Fruit fly (Drosophila melanogaster) whole organism: Measurements from ENCODE around the gene CG4743.

Experiments used
- CG8478 ChIP-seq: fragments of >200 bp; optimal IDR thresholded peaks from 2 replicates; lab custom pipeline; 2018; ENCODE audit warnings: inconsistent platforms
- Dll ChIP-seq: fragments of >200 bp; optimal IDR thresholded peaks from 2 replicates; lab custom pipeline; 2017
- EcR ChIP-seq, 2 experiments: fragments of >200 bp; optimal IDR thresholded peaks; 2 replicates each; lab custom pipeline; 2017; ENCODE audit warnings: missing biosample characterization in 2 of 2, missing genetic modification characterization in 2 of 2, missing genetic modification reagents in 2 of 2
- pan ChIP-seq: fragments of >200 bp; optimal IDR thresholded peaks from 2 replicates; lab custom pipeline; 2017
- psq ChIP-seq: fragments of >200 bp; optimal IDR thresholded peaks from 2 replicates; lab custom pipeline; 2017
- usp ChIP-seq: fragments of >200 bp; optimal IDR thresholded peaks from 2 replicates; lab custom pipeline; 2017; ENCODE audit warnings: missing biosample characterization, missing genetic modification characterization, mixed read lengths

dm6 chr3R:25678489-25679082 lies 1.8 kb downstream of the CG4743 start, which contains the start of the genes CG4730 and CG5039:
- TF ChIP-seq CG8478 (lab: Kevin White, UChicago) (no peak), psq (lab: Kevin White, UChicago) (no peak), EcR (GFP tag; optimal IDR thresholded peaks at IDR 0.05; lab: Kevin White, UChicago) (no peak), pan (lab: Kevin White, UChicago) (no peak), Dll (no peak), usp (GFP tag; lab: Kevin White, UChicago) (no peak)
